Fruit fly (Drosophila melanogaster): ENCODE results near the gene Tob.

Gene Tob

DNA sequence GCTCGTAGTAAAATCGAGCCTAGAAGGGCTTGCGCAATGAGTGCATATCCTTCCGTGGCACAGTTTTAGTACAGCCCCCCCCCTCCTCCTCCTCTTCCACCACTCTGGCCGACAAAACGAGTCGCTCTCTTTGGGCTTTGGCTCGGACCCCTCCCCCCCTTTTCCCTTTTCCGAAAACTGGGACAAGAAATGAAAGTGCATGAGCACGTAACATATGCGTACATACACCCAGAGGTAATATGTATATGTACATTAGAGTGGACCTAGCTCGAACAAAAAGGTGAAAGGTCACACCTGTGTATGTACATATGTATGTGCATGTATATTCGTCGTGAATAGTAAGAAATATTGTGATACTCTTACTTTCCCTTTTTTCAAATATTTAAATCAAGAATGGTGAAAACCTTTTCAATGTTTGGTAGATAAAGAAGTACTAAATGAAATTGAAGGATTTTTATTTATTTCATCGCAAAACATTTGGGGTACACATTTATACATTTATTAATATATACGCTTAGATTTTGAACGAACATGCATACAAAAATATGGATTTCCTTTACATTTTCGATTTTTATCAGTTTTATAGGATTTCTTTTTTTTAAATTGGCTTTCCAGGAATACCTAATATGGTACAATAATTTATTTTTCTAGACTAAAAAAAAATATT lies 1.5 kb upstream of the Tob start:
- TF ChIP-seq CG17801 (GFP tag; optimal IDR thresholded peaks at IDR 0.05; ENCODE audit: partially characterized antibody) = no peak

- TF ChIP-seq CG17801 (GFP tag; optimal IDR thresholded peaks at IDR 0.05; ENCODE audit: partially characterized antibody) = peak; percentile 96
These were observed 833 bp downstream of the Tob start for dm6 chrX:16090179-16091144.

DNA sequence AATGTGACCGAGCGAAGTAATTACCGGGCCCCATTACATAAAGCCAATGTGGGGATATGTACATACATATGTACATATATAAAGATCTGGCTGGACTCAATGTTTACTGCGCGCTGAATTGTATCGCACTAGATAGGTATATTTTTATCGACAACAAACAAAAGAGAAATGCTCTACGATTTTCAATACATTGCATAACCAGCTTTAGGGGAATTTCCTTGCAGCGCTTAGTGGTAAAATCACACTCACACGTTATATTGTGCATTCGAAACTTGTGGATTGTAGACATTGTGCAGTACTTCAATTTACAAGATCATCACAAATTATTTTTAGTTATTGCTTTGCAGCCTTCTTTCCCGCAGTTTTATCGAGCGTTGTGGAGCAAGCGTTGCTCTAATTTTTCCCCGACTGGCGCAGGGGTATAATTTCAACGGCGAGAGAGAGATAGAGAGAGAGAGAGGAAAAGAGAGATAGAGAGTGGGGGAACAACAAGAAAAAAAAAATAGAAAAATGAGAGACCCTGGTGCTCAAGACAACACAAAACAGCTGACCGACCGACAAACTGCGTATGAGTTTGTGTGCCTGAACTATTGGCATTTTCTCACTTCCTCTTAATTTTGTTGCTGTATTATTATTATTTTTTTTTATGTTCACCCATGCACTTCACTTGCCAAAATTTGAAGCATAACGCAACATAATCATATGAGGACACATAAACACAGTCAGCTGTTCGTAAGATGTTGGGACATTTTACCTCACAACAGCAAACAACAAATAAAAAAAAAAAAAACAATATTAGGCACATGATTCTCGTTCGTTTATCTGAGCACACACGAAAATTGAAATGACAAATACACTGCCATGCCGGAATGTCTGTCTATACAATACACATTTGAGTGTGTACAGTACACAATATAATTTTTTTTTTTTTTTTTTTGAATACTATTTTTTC lies 2.0 kb downstream of the Tob start:
- no peak for TF ChIP-seq CG17801 (GFP tag; optimal IDR thresholded peaks at IDR 0.05; ENCODE audit: partially characterized antibody)

- no peak for TF ChIP-seq CG17801 (GFP tag; optimal IDR thresholded peaks at IDR 0.05; ENCODE audit: partially characterized antibody)
These were observed 3.0 kb downstream of the Tob start for dm6 chrX:16088279-16088678.

- no peak for TF ChIP-seq CG17801 (GFP tag; optimal IDR thresholded peaks at IDR 0.05; ENCODE audit: partially characterized antibody)
These were observed 3.8 kb downstream of the Tob start for dm6 chrX:16087496-16087895.

DNA sequence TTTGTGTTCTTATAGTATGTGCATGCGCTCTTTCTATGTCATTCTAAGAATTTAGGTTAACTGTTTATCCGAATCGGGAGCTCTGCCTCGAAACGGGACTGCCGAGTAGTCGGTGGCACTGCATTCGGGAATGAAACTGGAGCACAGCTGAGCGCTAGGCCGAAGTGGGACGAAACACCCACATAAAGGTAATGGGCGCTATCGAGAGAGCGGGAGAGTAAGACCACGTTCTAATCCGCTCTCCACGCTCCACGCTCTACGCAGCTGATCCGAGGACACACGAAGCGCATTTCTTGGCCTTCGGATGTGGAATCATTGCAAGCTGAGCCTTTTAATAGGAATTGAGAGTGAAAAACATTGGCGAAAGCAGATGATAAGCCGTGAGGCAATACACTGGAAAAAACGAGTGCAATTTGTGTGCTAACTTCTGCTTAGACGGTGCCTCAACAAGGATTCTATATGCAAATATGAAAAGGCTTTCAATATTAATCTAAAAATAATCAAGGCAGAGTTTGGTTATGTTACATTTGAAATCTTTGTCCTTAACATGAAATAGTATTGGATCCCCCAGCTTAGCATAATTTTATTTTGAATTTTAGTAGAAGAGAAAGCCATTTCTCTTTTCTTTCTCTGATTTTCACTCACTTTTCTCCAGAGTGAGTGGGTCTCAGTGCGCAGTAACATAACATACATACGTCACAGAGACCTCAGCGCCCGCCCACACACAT lies 5.3 kb downstream of the Tob start:
- no peak for TF ChIP-seq CG17801 (GFP tag; optimal IDR thresholded peaks at IDR 0.05; ENCODE audit: partially characterized antibody)

DNA sequence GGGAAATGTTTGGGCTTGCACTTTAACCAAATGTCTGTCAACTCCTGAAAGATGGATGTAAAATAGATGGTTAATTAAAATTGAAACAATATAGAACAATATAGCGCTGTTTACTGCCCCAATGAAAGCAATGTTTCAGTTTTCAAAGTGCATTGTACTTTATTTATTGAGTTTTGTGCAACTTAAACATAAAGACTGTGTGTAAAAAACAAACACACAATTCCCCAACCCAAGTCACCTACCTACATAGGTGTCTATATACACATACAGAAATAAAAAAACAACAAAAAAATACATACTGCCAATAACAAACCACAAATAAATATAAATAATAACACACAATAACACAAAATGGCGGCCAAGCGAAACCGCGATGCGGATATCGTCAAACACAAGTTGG lies 8.4 kb downstream of the Tob start, which contains the start of gene CG8958:
TSS of gene CG8958 (plus strand) at position 301 of the 400 bp plus-strand sequence.
- no peak for TF ChIP-seq CG17801 (GFP tag; optimal IDR thresholded peaks at IDR 0.05; ENCODE audit: partially characterized antibody)

- TF ChIP-seq CG17801 (GFP tag; optimal IDR thresholded peaks at IDR 0.05; ENCODE audit: partially characterized antibody) = no peak
These were observed 17.8 kb downstream of the Tob start, which contains the start of gene Nipsnap for dm6 chrX:16073375-16073982. TSS of gene Nipsnap (minus strand) at chrX:16073568.

dm6 chrX:16072658-16073374 lies 18.5 kb downstream of the Tob start:
- no peak for TF ChIP-seq CG17801 (GFP tag; optimal IDR thresholded peaks at IDR 0.05; ENCODE audit: partially characterized antibody)

DNA sequence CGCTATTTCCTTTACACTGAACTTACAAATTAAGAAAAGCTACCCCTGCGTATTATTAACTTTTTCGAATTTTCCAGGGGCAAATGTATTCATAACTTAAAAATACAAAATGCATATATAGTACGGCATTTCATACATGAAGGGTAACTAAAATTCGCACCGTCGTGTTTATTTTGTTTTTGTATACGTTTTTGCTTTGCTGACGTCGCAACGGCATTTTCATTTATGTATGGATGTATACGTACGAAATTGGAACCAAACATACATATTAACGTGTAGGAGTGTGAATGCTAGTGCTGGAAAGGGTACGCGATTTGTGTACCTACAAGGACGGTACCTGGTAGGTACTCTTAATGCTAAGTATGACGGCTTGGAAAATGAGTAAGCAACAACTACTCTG lies 19.1 kb downstream of the Tob start:
- TF ChIP-seq CG17801 (GFP tag; optimal IDR thresholded peaks at IDR 0.05; ENCODE audit: partially characterized antibody) = peak; percentile 3

DNA sequence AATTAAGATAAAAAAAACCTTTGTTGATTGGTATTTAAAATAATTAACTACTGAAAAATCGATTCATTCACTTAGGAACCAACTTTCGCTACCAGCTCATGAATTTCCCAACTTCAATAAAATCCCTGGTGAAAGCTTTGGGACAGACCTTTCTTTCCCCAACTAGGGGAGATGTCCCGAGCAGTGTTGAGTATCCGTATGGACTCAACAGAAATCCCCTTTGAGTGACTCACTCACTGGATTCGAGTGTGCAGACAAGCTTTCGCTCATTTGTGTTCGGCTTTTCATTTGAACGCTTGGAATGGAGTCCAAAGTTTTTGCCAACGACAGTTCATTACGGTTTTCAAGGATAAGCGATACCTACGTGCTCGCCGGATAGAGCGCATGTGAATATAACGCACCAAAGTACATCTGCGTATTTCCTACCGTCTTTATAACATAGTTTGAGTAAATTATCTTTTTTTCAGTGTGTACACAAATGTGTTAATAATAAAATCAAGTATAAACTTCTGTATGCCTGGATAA lies 27.8 kb downstream of the Tob start, which contains the start of gene dpr18:
TSS of gene dpr18 (plus strand) at position 325 of the 525 bp plus-strand sequence.
- TF ChIP-seq CG17801 (GFP tag; optimal IDR thresholded peaks at IDR 0.05; ENCODE audit: partially characterized antibody) = no peak

dm6 chrX:16062720-16063413 lies 28.4 kb downstream of the Tob start, which contains the start of gene CG12395:
TSS of gene CG12395 (minus strand) at chrX:16062898.
- TF ChIP-seq CG17801 (GFP tag; optimal IDR thresholded peaks at IDR 0.05; ENCODE audit: partially characterized antibody) = no peak

Measured in ovary, adult (tissue).